Worm (Caenorhabditis elegans): ENCODE results near the gene srw-21.

srw-21 gene

ce11 chrV:15533864-15534263 lies 46.0 kb downstream of the srw-21 start, which contains the start of gene F21A3.2:
TSS of gene F21A3.2 (minus strand) at chrV:15533964.
- no peak for TF ChIP-seq ztf-29 (GFP tag; IDR thresholded peaks at IDR 0.05)
- no peak for TF ChIP-seq flt-1 (GFP tag; IDR thresholded peaks at IDR 0.05)
- TF ChIP-seq T22C8.4 (GFP tag; IDR thresholded peaks at IDR 0.05), result no peak
- TF ChIP-seq med-1 (GFP tag; optimal IDR thresholded peaks at IDR 0.05; ENCODE audit: insufficient read depth), result no peak
- TF ChIP-seq cog-1 (tag; optimal IDR thresholded peaks at IDR 0.05), result no peak
- no peak for TF ChIP-seq tab-1 (GFP tag; IDR thresholded peaks at IDR 0.05)
- TF ChIP-seq ztf-23 (GFP tag; IDR thresholded peaks at IDR 0.05), result no peak
- TF ChIP-seq klf-2 (GFP tag; conservative IDR thresholded peaks at IDR 0.05), result no peak
- no peak for TF ChIP-seq ref-1 (GFP tag; conservative IDR thresholded peaks at IDR 0.05)

- TF ChIP-seq klf-2 (GFP tag; conservative IDR thresholded peaks at IDR 0.05) (no peak), ztf-29 (GFP tag; IDR thresholded peaks at IDR 0.05) (no peak), tab-1 (GFP tag; IDR thresholded peaks at IDR 0.05) (no peak), ztf-23 (GFP tag; IDR thresholded peaks at IDR 0.05) (no peak), ref-1 (GFP tag; conservative IDR thresholded peaks at IDR 0.05) (no peak), cog-1 (tag; optimal IDR thresholded peaks at IDR 0.05) (no peak), med-1 (GFP tag; optimal IDR thresholded peaks at IDR 0.05; ENCODE audit: insufficient read depth) (no peak), flt-1 (GFP tag; IDR thresholded peaks at IDR 0.05) (no peak), T22C8.4 (GFP tag; IDR thresholded peaks at IDR 0.05) (no peak)
Observed at ce11 chrV:15536320-15536719, 48.5 kb downstream of the srw-21 start, which contains the start of gene F21A3.4. TSS of gene F21A3.4 (plus strand) at chrV:15536620.

- TF ChIP-seq T22C8.4 (GFP tag; IDR thresholded peaks at IDR 0.05), result no peak
- no peak for TF ChIP-seq ref-1 (GFP tag; conservative IDR thresholded peaks at IDR 0.05)
- TF ChIP-seq tab-1 (GFP tag; IDR thresholded peaks at IDR 0.05), result no peak
- no peak for TF ChIP-seq flt-1 (GFP tag; IDR thresholded peaks at IDR 0.05)
- TF ChIP-seq klf-2 (GFP tag; conservative IDR thresholded peaks at IDR 0.05), result no peak
Observed at ce11 chrV:15537923-15538322, 50.1 kb downstream of the srw-21 start, which contains the start of gene prde-1. TSS of gene prde-1 (plus strand) at chrV:15538244.

Measured in whole organism, midembryonic.